Fruit fly (Drosophila melanogaster) whole organism, adult: ENCODE measurements around the gene Fbw5.

ENCODE experiments used
- CG11617 ChIP-seq: fragments of 200-800 bp; sonication (Bioruptor generic); optimal IDR thresholded peaks from 2 replicates; lab custom pipeline; 2017; ENCODE audit warnings: mild to moderate bottlenecking, missing biosample characterization, missing genetic modification reagents, missing genetic modification characterization
- CG12768 ChIP-seq: fragments of 200-800 bp; sonication (Bioruptor generic); optimal IDR thresholded peaks from 2 replicates; lab custom pipeline; 2017; ENCODE audit warnings: missing biosample characterization, missing genetic modification characterization, mild to moderate bottlenecking, moderate library complexity, missing genetic modification reagents
- CG14711 ChIP-seq: fragments of 200-800 bp; sonication (Bioruptor generic); optimal IDR thresholded peaks from 2 replicates; lab custom pipeline; 2018; ENCODE audit warnings: missing biosample characterization, mild to moderate bottlenecking, missing genetic modification characterization, moderate library complexity
- CG1620 ChIP-seq: fragments of 200-800 bp; sonication (Bioruptor generic); optimal IDR thresholded peaks from 2 replicates; lab custom pipeline; 2016; ENCODE audit warnings: missing biosample characterization, missing genetic modification characterization
- CG33017 ChIP-seq: fragments of 200-800 bp; sonication (Bioruptor generic); optimal IDR thresholded peaks from 2 replicates; lab custom pipeline; 2018; ENCODE audit warnings: missing biosample characterization, mild to moderate bottlenecking, missing genetic modification characterization, moderate library complexity
- CG5204 ChIP-seq: fragments of 200-800 bp; sonication (Bioruptor generic); optimal IDR thresholded peaks from 2 replicates; lab custom pipeline; 2016; ENCODE audit warnings: missing biosample characterization, missing genetic modification characterization
- CG7045 ChIP-seq: fragments of 200-800 bp; sonication (Bioruptor generic); optimal IDR thresholded peaks from 2 replicates; lab custom pipeline; 2017; ENCODE audit warnings: missing biosample characterization, mild to moderate bottlenecking, missing genetic modification characterization
- CG7101 ChIP-seq: fragments of 200-800 bp; sonication (Bioruptor generic); optimal IDR thresholded peaks from 2 replicates; lab custom pipeline; 2018; ENCODE audit warnings: missing biosample characterization, mild to moderate bottlenecking, missing genetic modification characterization, moderate library complexity
- Clk ChIP-seq: fragments of 200-800 bp; sonication (Bioruptor generic); optimal IDR thresholded peaks from 2 replicates; lab custom pipeline; 2017; ENCODE audit warnings: missing biosample characterization, missing genetic modification characterization
- Crg-1 ChIP-seq: fragments of 200-800 bp; sonication (Bioruptor generic); optimal IDR thresholded peaks from 2 replicates; lab custom pipeline; 2016; ENCODE audit warnings: missing biosample characterization, missing genetic modification characterization
- Hr96 ChIP-seq: fragments of 200-800 bp; sonication (Bioruptor generic); optimal IDR thresholded peaks from 2 replicates; lab custom pipeline; 2016; ENCODE audit warnings: missing biosample characterization, missing genetic modification characterization
- Mnt ChIP-seq: fragments of 200-800 bp; sonication (Bioruptor generic); optimal IDR thresholded peaks from 2 replicates; lab custom pipeline; 2016; ENCODE audit warnings: missing biosample characterization, mild to moderate bottlenecking, missing genetic modification characterization
- bab1 ChIP-seq: fragments of 200-800 bp; sonication (Bioruptor generic); optimal IDR thresholded peaks from 3 replicates; lab custom pipeline; 2019; ENCODE audit warnings: missing biosample characterization, mild to moderate bottlenecking, missing genetic modification characterization, moderate library complexity
- cic ChIP-seq: fragments of 200-800 bp; sonication (Bioruptor generic); optimal IDR thresholded peaks from 2 replicates; lab custom pipeline; 2017; ENCODE audit warnings: missing biosample characterization, mild to moderate bottlenecking, missing genetic modification characterization, moderate library complexity
- cnc ChIP-seq, 2 experiments: fragments of >200 bp; optimal IDR thresholded peaks; 2 replicates each; lab custom pipeline; 2017
- kay ChIP-seq: fragments of 200-800 bp; sonication (Bioruptor generic); peaks from one replicate; lab custom pipeline; 2016; ENCODE audit warnings: missing biosample characterization, missing genetic modification characterization, borderline replicate concordance
- ovo ChIP-seq: fragments of 200-800 bp; sonication (Bioruptor generic); optimal IDR thresholded peaks from 2 replicates; lab custom pipeline; 2016; ENCODE audit warnings: missing biosample characterization, missing genetic modification characterization
- pad ChIP-seq: fragments of 200-800 bp; sonication (Bioruptor generic); optimal IDR thresholded peaks from 3 replicates; lab custom pipeline; 2017; ENCODE audit warnings: missing biosample characterization, missing genetic modification characterization, mild to moderate bottlenecking, moderate library complexity, missing genetic modification reagents
- tj ChIP-seq: fragments of 200-800 bp; sonication (Bioruptor generic); optimal IDR thresholded peaks from 3 replicates; lab custom pipeline; 2017; ENCODE audit warnings: missing biosample characterization, mild to moderate bottlenecking, missing genetic modification characterization, moderate library complexity
- toe ChIP-seq: fragments of 200-800 bp; sonication (Bioruptor generic); optimal IDR thresholded peaks from 2 replicates; lab custom pipeline; 2016; ENCODE audit warnings: missing biosample characterization, missing genetic modification characterization

The Fbw5 gene

dm6 chr2L:6053874-6054469 lies 11.8 kb downstream of the Fbw5 start, which contains the start of gene CG13995:
TSS of gene CG13995 (plus strand) at chr2L:6054302.
- no peak for TF ChIP-seq CG14711 (tag; lab: Kevin White, UChicago)
- TF ChIP-seq Clk, result no peak
- TF ChIP-seq cnc (optimal IDR thresholded peaks at IDR 0.05; lab: Kevin White, UChicago), result no peak
- no peak for TF ChIP-seq Crg-1
- no peak for TF ChIP-seq CG7101 (tag; lab: Kevin White, UChicago)
- no peak for TF ChIP-seq kay
- TF ChIP-seq CG12768 (GFP tag; lab: Kevin White, UChicago), result no peak
- no peak for TF ChIP-seq CG11617 (GFP tag; lab: Kevin White, UChicago)
- no peak for TF ChIP-seq Hr96 (GFP tag; lab: Kevin White, UChicago)
- no peak for TF ChIP-seq bab1
- TF ChIP-seq CG1620, result no peak
- no peak for TF ChIP-seq toe (GFP tag; lab: Kevin White, UChicago)
- TF ChIP-seq ovo, result no peak
- TF ChIP-seq CG33017, result no peak
- TF ChIP-seq cic, result no peak
- no peak for TF ChIP-seq CG5204 (GFP tag; lab: Kevin White, UChicago)
- TF ChIP-seq tj (GFP tag; lab: Kevin White, UChicago), result no peak
- no peak for TF ChIP-seq Mnt
- no peak for TF ChIP-seq pad (GFP tag; lab: Kevin White, UChicago)
- TF ChIP-seq CG7045, result no peak

- TF ChIP-seq Crg-1 (peak; percentile 34), kay (no peak), CG7045 (peak; percentile 94), pad (GFP tag; lab: Kevin White, UChicago) (peak; percentile 59), Hr96 (GFP tag; lab: Kevin White, UChicago) (peak; percentile 95), cic (peak; percentile 60), Mnt (peak; percentile 66), CG14711 (tag; lab: Kevin White, UChicago) (peak; percentile 88), CG5204 (GFP tag; lab: Kevin White, UChicago) (no peak), ovo (peak; percentile 3), tj (GFP tag; lab: Kevin White, UChicago) (peak; percentile 71), cnc (optimal IDR thresholded peaks at IDR 0.05; lab: Kevin White, UChicago) (no peak), CG11617 (GFP tag; lab: Kevin White, UChicago) (peak; percentile 94), CG12768 (GFP tag; lab: Kevin White, UChicago) (peak; percentile 90), Clk (peak; percentile 47), CG33017 (peak; percentile 96), CG7101 (tag; lab: Kevin White, UChicago) (peak; percentile 94), CG1620 (peak; percentile 57), bab1 (peak; percentile 95), toe (GFP tag; lab: Kevin White, UChicago) (peak; percentile 90)
Measured at dm6 chr2L:6051212-6051621, 14.5 kb downstream of the Fbw5 start.

- TF ChIP-seq CG11617 (GFP tag; lab: Kevin White, UChicago) (no peak), bab1 (peak; percentile 24), CG33017 (no peak)
Measured at dm6 chr2L:6050575-6050974, 15.2 kb downstream of the Fbw5 start, which contains the start of gene CG9135. TSS of gene CG9135 (plus strand) at chr2L:6050800.

DNA sequence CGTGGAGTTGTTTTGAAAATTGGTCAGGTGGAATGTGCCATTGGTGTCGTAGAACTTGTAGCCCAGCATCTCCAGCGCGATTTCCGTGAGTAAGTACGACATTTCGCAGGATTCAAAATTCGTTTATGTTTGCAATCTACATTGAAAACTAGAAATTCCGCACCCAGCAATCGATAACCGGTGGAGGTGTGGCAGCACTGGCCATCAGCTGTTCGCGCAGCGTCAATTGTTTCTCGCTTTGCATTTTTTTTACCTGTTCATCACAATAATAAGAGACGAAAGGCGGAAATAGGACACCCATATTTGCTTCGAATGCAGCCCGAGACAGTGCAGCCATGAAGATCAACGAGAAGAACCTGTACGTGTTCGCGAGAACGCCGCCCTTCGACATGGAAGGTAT lies 17.2 kb downstream of the Fbw5 start, which contains the start of the genes CG34179 and slmo:
CG34179 (minus strand) TSS at position 165 of the 400 bp plus-strand sequence.
slmo (minus strand) TSS at position 165 of the 400 bp plus-strand sequence.
- no peak for TF ChIP-seq Hr96 (GFP tag; lab: Kevin White, UChicago)
- peak; percentile 84 for TF ChIP-seq tj (GFP tag; lab: Kevin White, UChicago)

DNA sequence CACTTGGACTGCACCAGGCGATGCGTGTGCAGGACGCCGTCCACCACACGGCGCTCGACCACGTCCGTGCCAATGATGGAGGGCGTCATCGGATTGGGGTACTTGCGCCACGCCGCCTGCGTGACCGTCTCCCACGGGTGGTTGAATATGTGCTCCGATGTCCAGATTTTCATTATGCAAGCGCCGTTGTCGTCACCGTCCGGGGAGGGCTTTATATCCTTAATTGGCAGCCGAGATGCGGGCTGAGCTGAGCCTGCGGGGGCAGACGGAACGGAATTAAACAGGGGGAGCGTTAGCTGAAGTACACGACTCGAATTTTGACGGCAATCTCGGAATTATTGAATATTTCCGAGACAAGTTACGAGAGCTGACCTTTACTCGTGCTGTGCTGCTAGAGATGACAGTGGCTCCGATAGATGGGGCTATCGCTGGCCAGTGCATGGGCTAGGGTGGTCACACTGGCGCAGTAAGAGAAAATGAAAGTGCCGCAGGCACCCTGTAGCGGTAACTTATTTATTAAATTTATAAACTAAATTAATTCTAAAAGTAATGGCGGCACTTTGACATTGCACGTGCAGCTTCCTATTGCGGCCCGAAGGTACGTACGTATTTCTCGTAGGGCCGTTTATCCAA lies 18.1 kb downstream of the Fbw5 start, which contains the start of gene IPIP:
IPIP (plus strand) TSS at position 475 of the 633 bp plus-strand sequence.
- TF ChIP-seq Hr96 (GFP tag; lab: Kevin White, UChicago), result peak; percentile 3
- TF ChIP-seq tj (GFP tag; lab: Kevin White, UChicago), result peak; percentile 25
- TF ChIP-seq Crg-1, result no peak
- no peak for TF ChIP-seq kay
- no peak for TF ChIP-seq CG5204 (GFP tag; lab: Kevin White, UChicago)
- peak; percentile 17 for TF ChIP-seq CG1620
- peak; percentile 91 for TF ChIP-seq Mnt
- TF ChIP-seq Clk, result no peak
- peak; percentile 32 for TF ChIP-seq CG12768 (GFP tag; lab: Kevin White, UChicago)
- TF ChIP-seq CG7101 (tag; lab: Kevin White, UChicago), result peak; percentile 54
- TF ChIP-seq bab1, result peak; percentile 72
- TF ChIP-seq toe (GFP tag; lab: Kevin White, UChicago), result no peak
- peak; percentile 44 for TF ChIP-seq pad (GFP tag; lab: Kevin White, UChicago)
- TF ChIP-seq CG11617 (GFP tag; lab: Kevin White, UChicago), result peak; percentile 35
- TF ChIP-seq cic, result peak; percentile 2
- TF ChIP-seq ovo, result peak; percentile 43
- TF ChIP-seq CG14711 (tag; lab: Kevin White, UChicago), result peak; percentile 20
- no peak for TF ChIP-seq CG33017
- no peak for TF ChIP-seq CG7045
- no peak for TF ChIP-seq cnc (optimal IDR thresholded peaks at IDR 0.05; lab: Kevin White, UChicago)

DNA sequence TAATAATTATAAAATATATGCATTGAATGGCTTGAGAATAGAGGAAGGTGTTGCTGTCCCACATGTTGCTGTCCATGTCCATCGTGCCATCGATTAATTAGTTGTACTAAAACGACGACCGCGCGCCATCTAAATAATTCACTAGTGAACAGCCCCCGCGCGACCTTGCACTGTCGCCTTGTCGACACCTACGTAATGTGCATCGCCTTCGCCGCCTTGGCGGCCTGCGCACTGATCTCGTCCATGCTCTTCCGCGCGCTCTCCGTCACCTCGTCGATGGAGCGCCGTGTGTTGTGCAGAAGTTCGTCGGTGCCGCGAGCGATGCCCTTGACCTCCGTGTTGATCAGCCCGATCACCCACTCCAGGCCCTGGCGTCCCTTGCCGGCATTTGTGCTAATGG lies 18.9 kb downstream of the Fbw5 start:
- TF ChIP-seq bab1, result no peak
- no peak for TF ChIP-seq CG14711 (tag; lab: Kevin White, UChicago)
- TF ChIP-seq cic, result no peak
